Worm (Caenorhabditis elegans): ENCODE measurements around the gene aip-1.

DNA sequence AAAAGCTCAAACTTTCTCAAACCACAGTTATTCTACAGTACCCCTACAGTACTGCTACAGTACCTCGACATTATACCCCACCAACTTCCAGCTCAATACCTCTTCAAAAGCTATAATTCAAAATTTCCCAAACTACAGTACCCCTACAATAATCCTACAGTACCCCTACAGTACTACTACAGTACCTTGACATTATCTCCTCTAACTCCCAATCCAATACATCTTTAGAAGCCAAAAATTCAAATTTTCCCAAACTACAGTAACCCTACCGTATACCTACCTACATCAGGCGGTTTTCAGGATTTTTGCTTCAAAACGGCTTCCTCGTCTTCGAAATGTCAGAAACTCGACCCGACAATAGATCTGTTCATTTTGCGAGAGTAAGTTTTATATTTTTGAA is 45.4 kb downstream of the aip-1 start, which contains the start of gene F58D12.3:
- TF ChIP-seq ceh-82 (tag; optimal IDR thresholded peaks at IDR 0.05) = no peak
- no peak for TF ChIP-seq elt-3 (tag; optimal IDR thresholded peaks at IDR 0.05)
- TF ChIP-seq C34F6.9 (tag; optimal IDR thresholded peaks at IDR 0.05) = no peak
- TF ChIP-seq zag-1 (tag; optimal IDR thresholded peaks at IDR 0.05) = no peak
- no peak for TF ChIP-seq nhr-23 (tag; optimal IDR thresholded peaks at IDR 0.05)

Data from whole organism, L2 larva.